Worm (Caenorhabditis elegans) whole organism, L2 larva: ENCODE results near the gene srw-117.

Source experiments
- Y55F3AM.14 ChIP-seq: fragments of 200-800 bp; sonication (Bioruptor generic); optimal IDR thresholded peaks from 2 replicates; lab custom pipeline; 2018; ENCODE audit warnings: mild to moderate bottlenecking, missing genetic modification characterization, missing compliant biosample characterization
- blmp-1 ChIP-seq: sonication (generic microtip); optimal IDR thresholded peaks from 2 replicates; lab custom pipeline; 2017; ENCODE audit warnings: missing genetic modification characterization, mild to moderate bottlenecking, missing compliant biosample characterization, antibody characterized with exemption, moderate library complexity; ENCODE audit not compliant: insufficient read depth
- ceh-16 ChIP-seq: fragments of 150-350 bp; optimal IDR thresholded peaks from 2 replicates; lab custom pipeline; 2014; ENCODE audit warnings: missing biosample characterization, missing genetic modification characterization
- elt-1 ChIP-seq: fragments of 150-350 bp; optimal IDR thresholded peaks from 2 replicates; lab custom pipeline; 2014; ENCODE audit warnings: missing biosample characterization, missing genetic modification characterization
- lin-13 ChIP-seq: fragments of 150-350 bp; optimal IDR thresholded peaks from 2 replicates; lab custom pipeline; 2014; ENCODE audit warnings: missing biosample characterization, missing genetic modification reagents, missing genetic modification characterization
- nhr-237 ChIP-seq: fragments of 150-350 bp; optimal IDR thresholded peaks from 2 replicates; lab custom pipeline; 2014; ENCODE audit warnings: missing biosample characterization, missing genetic modification characterization
- skn-1 ChIP-seq: sonication (generic microtip); optimal IDR thresholded peaks from 2 replicates; lab custom pipeline; 2017; ENCODE audit warnings: missing biosample characterization, missing genetic modification characterization
- ztf-4 ChIP-seq: fragments of 150-350 bp; optimal IDR thresholded peaks from 2 replicates; lab custom pipeline; 2014; ENCODE audit warnings: missing biosample characterization, missing genetic modification characterization

DNA sequence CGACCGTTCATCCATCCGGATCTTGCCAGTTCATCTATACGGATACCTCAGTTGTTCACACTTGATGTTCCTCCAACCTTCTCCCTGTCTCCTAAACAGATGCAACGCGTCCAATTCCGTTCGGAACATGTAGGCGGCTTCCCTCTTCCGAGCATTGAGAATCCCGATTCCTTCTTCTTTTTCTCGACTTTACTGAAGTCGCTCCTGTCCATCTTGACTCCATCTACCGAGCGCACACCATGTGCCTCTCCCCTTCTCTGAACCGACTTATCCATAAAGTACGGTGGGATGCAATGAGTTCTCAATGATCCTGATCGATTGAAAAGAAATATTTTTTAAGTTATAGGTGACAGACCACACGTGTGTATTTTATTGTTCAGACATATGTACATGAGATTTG lies 8.8 kb upstream of the srw-117 start:
- no peak for TF ChIP-seq Y55F3AM.14 (GFP tag; lab: Kevin White, UChicago)
- no peak for TF ChIP-seq skn-1 (tag; lab: Kevin White, UChicago)
- no peak for TF ChIP-seq nhr-237 (tag; lab: Kevin White, UChicago)
- no peak for TF ChIP-seq elt-1 (tag; lab: Kevin White, UChicago)
- TF ChIP-seq blmp-1 (tag; lab: Kevin White, UChicago) = no peak
- TF ChIP-seq lin-13 = no peak
- TF ChIP-seq ztf-4 (tag; lab: Kevin White, UChicago) = no peak
- no peak for TF ChIP-seq ceh-16 (tag; lab: Kevin White, UChicago)
